Fruit fly (Drosophila melanogaster) whole organism, embryonic: ENCODE data around the gene CG34454.

Experiments used
- Bgb ChIP-seq: fragments of 200-800 bp; sonication (Bioruptor generic); IDR thresholded peaks from 2 replicates; pipeline ENCODE4 v1.3.6; 2022; ENCODE audit warnings: missing biosample characterization, missing genetic modification characterization; ENCODE audit not compliant: partially characterized antibody
- BtbVII ChIP-seq: fragments of 200-800 bp; sonication (Bioruptor generic); optimal IDR thresholded peaks from 3 replicates; lab custom pipeline; 2017; ENCODE audit warnings: missing biosample characterization, mild to moderate bottlenecking, missing genetic modification characterization
- CG10321 ChIP-seq: fragments of 200-800 bp; sonication (Bioruptor generic); IDR thresholded peaks from 2 replicates; pipeline ENCODE4 v1.3.6; 2022; ENCODE audit warnings: missing biosample characterization, missing genetic modification characterization
- CG10543 ChIP-seq: fragments of 200-800 bp; sonication (Bioruptor generic); optimal IDR thresholded peaks from 3 replicates; lab custom pipeline; 2017; ENCODE audit warnings: missing biosample characterization, mild to moderate bottlenecking, missing genetic modification characterization, moderate library complexity
- CG11085 ChIP-seq: fragments of 200-800 bp; sonication (Bioruptor generic); IDR thresholded peaks from 2 replicates; pipeline ENCODE4 v1.3.6; 2022; ENCODE audit warnings: missing biosample characterization, missing genetic modification characterization
- CG12155 ChIP-seq: fragments of 200-800 bp; sonication (Bioruptor generic); optimal IDR thresholded peaks from 3 replicates; lab custom pipeline; 2016; ENCODE audit warnings: missing biosample characterization, missing genetic modification characterization
- CG13624 ChIP-seq: fragments of 200-800 bp; sonication (Bioruptor generic); optimal IDR thresholded peaks from 2 replicates; lab custom pipeline; 2016; ENCODE audit warnings: missing biosample characterization, missing genetic modification characterization
- CG13775 ChIP-seq: fragments of 200-800 bp; sonication (Bioruptor generic); optimal IDR thresholded peaks from 3 replicates; lab custom pipeline; 2017; ENCODE audit warnings: missing biosample characterization, mild to moderate bottlenecking, missing genetic modification characterization
- CG14014 ChIP-seq: fragments of 200-800 bp; sonication (Bioruptor generic); IDR thresholded peaks from 2 replicates; pipeline ENCODE4 v1.3.6; 2022; ENCODE audit warnings: missing biosample characterization, missing genetic modification characterization
- CG15514 ChIP-seq: fragments of 200-800 bp; sonication (Bioruptor generic); optimal IDR thresholded peaks from 3 replicates; lab custom pipeline; 2017; ENCODE audit warnings: missing biosample characterization, missing genetic modification characterization, mild to moderate bottlenecking, moderate library complexity, missing genetic modification reagents
- CG16779 ChIP-seq: fragments of 200-800 bp; sonication (Bioruptor generic); IDR thresholded peaks from 2 replicates; pipeline ENCODE4 v1.3.6; 2022; ENCODE audit warnings: missing biosample characterization, missing genetic modification characterization
- CG17359 ChIP-seq: fragments of 200-800 bp; sonication (Bioruptor generic); optimal IDR thresholded peaks from 3 replicates; lab custom pipeline; 2018; ENCODE audit warnings: missing biosample characterization, mild to moderate bottlenecking, missing genetic modification characterization, moderate library complexity
- CG18599 ChIP-seq: fragments of 200-800 bp; sonication (Bioruptor generic); optimal IDR thresholded peaks from 3 replicates; lab custom pipeline; 2017; ENCODE audit warnings: missing biosample characterization, missing genetic modification characterization, mild to moderate bottlenecking, moderate library complexity, missing genetic modification reagents
- CG30431 ChIP-seq: fragments of 200-800 bp; sonication (Bioruptor generic); optimal IDR thresholded peaks from 2 replicates; lab custom pipeline; 2017; ENCODE audit warnings: missing biosample characterization, missing genetic modification characterization
- CG3163 ChIP-seq: fragments of 200-800 bp; sonication (Bioruptor generic); optimal IDR thresholded peaks from 3 replicates; lab custom pipeline; 2016; ENCODE audit warnings: missing biosample characterization, missing genetic modification characterization
- CG4360 ChIP-seq: fragments of 200-800 bp; sonication (Bioruptor generic); IDR thresholded peaks from 2 replicates; pipeline ENCODE4 v1.3.6; 2022; ENCODE audit warnings: missing biosample characterization, missing genetic modification characterization
- CG7271 ChIP-seq: fragments of 200-800 bp; sonication (Bioruptor generic); optimal IDR thresholded peaks from 2 replicates; lab custom pipeline; 2018; ENCODE audit warnings: missing biosample characterization, mild to moderate bottlenecking, missing genetic modification characterization, moderate library complexity
- CG7987 ChIP-seq: fragments of 200-800 bp; sonication (Bioruptor generic); optimal IDR thresholded peaks from 2 replicates; lab custom pipeline; 2018; ENCODE audit warnings: missing biosample characterization, mild to moderate bottlenecking, missing genetic modification characterization, moderate library complexity
- CG9437 ChIP-seq: fragments of 200-800 bp; sonication (Bioruptor generic); optimal IDR thresholded peaks from 2 replicates; lab custom pipeline; 2018; ENCODE audit warnings: missing biosample characterization, mild to moderate bottlenecking, missing genetic modification characterization
- Deaf1 ChIP-seq: fragments of 200-800 bp; optimal IDR thresholded peaks from 3 replicates; lab custom pipeline; 2019; ENCODE audit warnings: missing biosample characterization, mild to moderate bottlenecking, missing genetic modification characterization, moderate library complexity
- Doc3 ChIP-seq: fragments of 200-800 bp; sonication (Bioruptor generic); IDR thresholded peaks from 3 replicates; pipeline ENCODE4 v1.3.6; 2022; ENCODE audit warnings: missing biosample characterization, missing genetic modification characterization; ENCODE audit not compliant: partially characterized antibody
- ERR ChIP-seq: fragments of 200-800 bp; sonication (Bioruptor generic); optimal IDR thresholded peaks from 2 replicates; lab custom pipeline; 2016; ENCODE audit warnings: missing biosample characterization, missing genetic modification characterization
- Hr78 ChIP-seq, 2 experiments: fragments of 200-800 bp in 1 of 2; fragments of >200 bp in 1 of 2; sonication (Bioruptor generic) in 1 of 2; optimal IDR thresholded peaks; 2 replicates each; lab custom pipeline; 2017 to 2019; ENCODE audit warnings: missing biosample characterization in 2 of 2, missing genetic modification characterization in 2 of 2, mild to moderate bottlenecking in 1 of 2, moderate library complexity in 1 of 2
- Mrtf ChIP-seq: fragments of 200-800 bp; sonication (Bioruptor generic); IDR thresholded peaks from 3 replicates; pipeline ENCODE4 v1.3.6; 2022; ENCODE audit warnings: missing biosample characterization, missing genetic modification characterization
- NFAT ChIP-seq: fragments of 200-800 bp; sonication (Bioruptor generic); IDR thresholded peaks from 2 replicates; pipeline ENCODE4 v1.3.6; 2022; ENCODE audit warnings: missing biosample characterization, missing genetic modification characterization
- Ptx1 ChIP-seq: fragments of 200-800 bp; sonication (Bioruptor generic); IDR thresholded peaks from 2 replicates; pipeline ENCODE4 v1.3.6; 2022; ENCODE audit warnings: missing biosample characterization, missing genetic modification characterization
- Rx ChIP-seq: fragments of 200-800 bp; sonication (Bioruptor generic); IDR thresholded peaks from 2 replicates; pipeline ENCODE4 v1.3.6; 2022; ENCODE audit warnings: missing biosample characterization, missing genetic modification characterization
- Ssrp ChIP-seq: fragments of 200-800 bp; sonication (Bioruptor generic); optimal IDR thresholded peaks from 2 replicates; lab custom pipeline; 2018; ENCODE audit warnings: missing biosample characterization, mild to moderate bottlenecking, missing genetic modification characterization, moderate library complexity
- ac ChIP-seq: fragments of 200-800 bp; sonication (Bioruptor generic); optimal IDR thresholded peaks from 3 replicates; lab custom pipeline; 2017; ENCODE audit warnings: missing biosample characterization, mild to moderate bottlenecking, missing genetic modification characterization
- ap ChIP-seq: fragments of 200-800 bp; sonication (Bioruptor generic); IDR thresholded peaks from 2 replicates; pipeline ENCODE4 v1.3.6; 2022; ENCODE audit warnings: missing biosample characterization, missing genetic modification characterization
- az2 ChIP-seq: fragments of 200-800 bp; sonication (Bioruptor generic); optimal IDR thresholded peaks from 3 replicates; lab custom pipeline; 2016; ENCODE audit warnings: missing biosample characterization, missing genetic modification characterization
- bigmax ChIP-seq: fragments of 200-800 bp; sonication (Bioruptor generic); optimal IDR thresholded peaks from 2 replicates; lab custom pipeline; 2018; ENCODE audit warnings: missing biosample characterization, mild to moderate bottlenecking, missing genetic modification characterization
- chinmo ChIP-seq: fragments of 200-800 bp; sonication (Bioruptor generic); IDR thresholded peaks from 4 replicates; pipeline ENCODE4 v1.3.6; 2022; ENCODE audit warnings: missing biosample characterization, missing genetic modification characterization; ENCODE audit not compliant: partially characterized antibody
- crol ChIP-seq: fragments of 200-800 bp; sonication (Bioruptor generic); IDR thresholded peaks from 2 replicates; pipeline ENCODE4 v1.3.6; 2022; ENCODE audit warnings: missing biosample characterization, missing genetic modification characterization
- exex ChIP-seq: fragments of 200-800 bp; sonication (Bioruptor generic); optimal IDR thresholded peaks from 4 replicates; lab custom pipeline; 2018; ENCODE audit warnings: missing biosample characterization, mild to moderate bottlenecking, missing genetic modification characterization, moderate library complexity
- fd64A ChIP-seq: fragments of 200-800 bp; sonication (Bioruptor generic); optimal IDR thresholded peaks from 3 replicates; lab custom pipeline; 2018; ENCODE audit warnings: missing biosample characterization, mild to moderate bottlenecking, missing genetic modification characterization
- ken ChIP-seq: fragments of 200-800 bp; sonication (Bioruptor generic); IDR thresholded peaks from 3 replicates; pipeline ENCODE4 v1.3.6; 2022; ENCODE audit warnings: missing biosample characterization, missing genetic modification characterization
- nerfin-1 ChIP-seq: fragments of 200-800 bp; sonication (Bioruptor generic); optimal IDR thresholded peaks from 3 replicates; lab custom pipeline; 2019; ENCODE audit warnings: missing biosample characterization, mild to moderate bottlenecking, missing genetic modification characterization, moderate library complexity
- nerfin-2 ChIP-seq: fragments of 200-800 bp; sonication (Bioruptor generic); IDR thresholded peaks from 2 replicates; pipeline ENCODE4 v1.3.6; 2022; ENCODE audit warnings: missing biosample characterization, missing genetic modification characterization; ENCODE audit not compliant: partially characterized antibody
- nom ChIP-seq: fragments of 200-800 bp; sonication (Bioruptor generic); optimal IDR thresholded peaks from 2 replicates; lab custom pipeline; 2017; ENCODE audit warnings: missing biosample characterization, missing genetic modification characterization, mild to moderate bottlenecking, moderate library complexity, missing genetic modification reagents
- rib ChIP-seq: fragments of 200-800 bp; sonication (Bioruptor generic); IDR thresholded peaks from 2 replicates; pipeline ENCODE4 v1.3.6; 2022; ENCODE audit warnings: missing biosample characterization, missing genetic modification characterization
- row ChIP-seq: fragments of 200-800 bp; sonication (Bioruptor generic); IDR thresholded peaks from 3 replicates; pipeline ENCODE4 v1.3.6; 2022; ENCODE audit warnings: missing biosample characterization, missing genetic modification characterization
- sd ChIP-seq: fragments of 200-800 bp; sonication (Bioruptor generic); optimal IDR thresholded peaks from 3 replicates; lab custom pipeline; 2018; ENCODE audit warnings: missing biosample characterization, mild to moderate bottlenecking, missing genetic modification characterization, moderate library complexity
- slbo ChIP-seq: fragments of 200-800 bp; sonication (Bioruptor generic); IDR thresholded peaks from 2 replicates; pipeline ENCODE4 v1.3.6; 2022; ENCODE audit warnings: missing biosample characterization, missing genetic modification characterization
- sug ChIP-seq: fragments of 200-800 bp; optimal IDR thresholded peaks from 2 replicates; lab custom pipeline; 2019; ENCODE audit warnings: missing biosample characterization, mild to moderate bottlenecking, missing genetic modification characterization, moderate library complexity
- wor ChIP-seq: fragments of 200-800 bp; sonication (Bioruptor generic); IDR thresholded peaks from 2 replicates; pipeline ENCODE4 v1.3.6; 2022; ENCODE audit warnings: missing biosample characterization, missing genetic modification characterization
- zen ChIP-seq: fragments of 200-800 bp; sonication (Bioruptor generic); optimal IDR thresholded peaks from 3 replicates; lab custom pipeline; 2018; ENCODE audit warnings: missing biosample characterization, mild to moderate bottlenecking, missing genetic modification characterization, moderate library complexity

Gene CG34454

dm6 chr3L:224004-224951, 7.9 kb downstream of the CG34454 start (continued):
- TF ChIP-seq exex (tag; lab: Kevin White, UChicago), result no peak
- 0 out of 2 replicates have a peak, but pooled peaks have one; percentile 29 for TF ChIP-seq nerfin-2 (GFP tag; lab: Robert Waterston, UW)
- TF ChIP-seq CG13624 (GFP tag; lab: Kevin White, UChicago), result peak; percentile 83
- TF ChIP-seq Deaf1 (tag; lab: Kevin White, UChicago), result peak; percentile 40
- TF ChIP-seq CG10543, result peak; percentile 90
- TF ChIP-seq Hr78 (GFP tag; optimal IDR thresholded peaks at IDR 0.05; lab: Kevin White, UChicago), result no peak
- TF ChIP-seq Doc3, result no peak
- TF ChIP-seq row (GFP tag; lab: Robert Waterston, UW), result no peak
- no peak for TF ChIP-seq sd (tag; lab: Kevin White, UChicago)
- TF ChIP-seq CG3163 (GFP tag; lab: Kevin White, UChicago), result peak; percentile 20
- no peak for TF ChIP-seq CG7271 (tag; lab: Kevin White, UChicago)
- no peak for TF ChIP-seq CG9437
- peak; percentile 30 for TF ChIP-seq rib (GFP tag; lab: Robert Waterston, UW)
- peak; percentile 78 for TF ChIP-seq nom (GFP tag; lab: Kevin White, UChicago)
- peak; percentile 40 for TF ChIP-seq ERR (GFP tag; lab: Kevin White, UChicago)
- TF ChIP-seq CG4360, result peak; percentile 80
- peak; percentile 9; the same call in 2 of the 3 replicates for TF ChIP-seq ken (GFP tag; lab: Robert Waterston, UW)
- peak; percentile 57 for TF ChIP-seq Ssrp
- TF ChIP-seq CG7987 (GFP tag; lab: Kevin White, UChicago), result peak; percentile 43
- TF ChIP-seq CG10321 (GFP tag; lab: Robert Waterston, UW), result peak; percentile 96
- peak; percentile 29 for TF ChIP-seq CG13775 (GFP tag; lab: Kevin White, UChicago)
- no peak for TF ChIP-seq crol (GFP tag; lab: Robert Waterston, UW)
- no peak for TF ChIP-seq Rx
- peak; percentile 65 for TF ChIP-seq Bgb (GFP tag; lab: Robert Waterston, UW)
- no peak for TF ChIP-seq zen (tag; lab: Kevin White, UChicago)
- no peak; the same call in 1 of the 2 replicates for TF ChIP-seq Ptx1 (GFP tag; lab: Robert Waterston, UW)
- no peak for TF ChIP-seq CG12155 (GFP tag; lab: Kevin White, UChicago)
- no peak for TF ChIP-seq Mrtf (GFP tag; lab: Robert Waterston, UW)
- peak; percentile 10 for TF ChIP-seq CG17359
- TF ChIP-seq fd64A, result peak; percentile 1
- no peak for TF ChIP-seq wor (GFP tag; lab: Robert Waterston, UW)
- TF ChIP-seq CG14014, result peak; percentile 32; the same call in 1 of the 2 replicates
- no peak for TF ChIP-seq nerfin-1 (tag; lab: Kevin White, UChicago)
- TF ChIP-seq ap (GFP tag; lab: Robert Waterston, UW), result peak; percentile 15; the same call in 1 of the 2 replicates
- TF ChIP-seq CG15514 (GFP tag; lab: Kevin White, UChicago), result peak; percentile 18
- TF ChIP-seq slbo, result peak; percentile 23; the same call in 1 of the 2 replicates
- peak; percentile 44 for TF ChIP-seq sug (tag; lab: Kevin White, UChicago)
- TF ChIP-seq CG16779 (GFP tag; lab: Robert Waterston, UW), result peak; percentile 46; the same call in 1 of the 2 replicates
- no peak for TF ChIP-seq CG30431 (GFP tag; lab: Kevin White, UChicago)
- peak; percentile 6 for TF ChIP-seq BtbVII (GFP tag; lab: Kevin White, UChicago)
- peak; percentile 5; the same call in 1 of the 2 replicates for TF ChIP-seq CG11085 (GFP tag; lab: Robert Waterston, UW)
- peak; percentile 68; the same call in 3 of the 4 replicates for TF ChIP-seq chinmo
- TF ChIP-seq CG18599, result peak; percentile 28
- peak; percentile 25 for TF ChIP-seq bigmax (GFP tag; lab: Kevin White, UChicago)
- TF ChIP-seq az2 (GFP tag; lab: Kevin White, UChicago), result no peak
- TF ChIP-seq ac (GFP tag; lab: Kevin White, UChicago), result peak; percentile 17
- TF ChIP-seq NFAT (GFP tag; lab: Robert Waterston, UW), result peak; percentile 73
